Worm (Caenorhabditis elegans) whole organism, young adult: Measurements from ENCODE around the gene C05E4.7.

Experiments used
- B0261.1 ChIP-seq: sonication (generic microtip); optimal IDR thresholded peaks from 2 replicates; lab custom pipeline; 2016; ENCODE audit warnings: mild to moderate bottlenecking, missing genetic modification characterization, moderate library complexity, missing compliant biosample characterization
- C06A6.2 ChIP-seq: fragments of 200-800 bp; sonication (Bioruptor generic); conservative IDR thresholded peaks from 2 replicates; pipeline ENCODE4 v1.3.6; 2022; ENCODE audit warnings: missing genetic modification characterization, missing compliant biosample characterization
- C17E4.6 ChIP-seq: fragments of 200-800 bp; sonication (Bioruptor generic); IDR thresholded peaks from 2 replicates; pipeline ENCODE4 v1.3.6; 2022; ENCODE audit warnings: missing genetic modification reagents, missing genetic modification characterization, missing compliant biosample characterization
- F10E7.11 ChIP-seq: sonication (generic microtip); optimal IDR thresholded peaks from 2 replicates; lab custom pipeline; 2017; ENCODE audit warnings: mild to moderate bottlenecking, missing genetic modification characterization, moderate library complexity, missing compliant biosample characterization
- F39B2.1 ChIP-seq: fragments of 200-800 bp; sonication (Bioruptor generic); IDR thresholded peaks from 2 replicates; pipeline ENCODE4 v1.3.6; 2022; ENCODE audit warnings: missing genetic modification reagents, missing genetic modification characterization, missing compliant biosample characterization
- F52B5.7 ChIP-seq: sonication (generic microtip); optimal IDR thresholded peaks from 2 replicates; lab custom pipeline; 2016; ENCODE audit warnings: mild to moderate bottlenecking, missing genetic modification characterization, missing compliant biosample characterization
- K12H6.12 ChIP-seq: fragments of 200-800 bp; sonication (Bioruptor generic); optimal IDR thresholded peaks from 2 replicates; lab custom pipeline; 2018; ENCODE audit warnings: mild to moderate bottlenecking, missing genetic modification characterization, missing compliant biosample characterization
- Y56A3A.18 ChIP-seq: fragments of 200-800 bp; sonication (Bioruptor generic); IDR thresholded peaks from 2 replicates; pipeline ENCODE4 v1.3.6; 2022; ENCODE audit warnings: missing genetic modification reagents, missing genetic modification characterization, missing compliant biosample characterization
- ZK185.1 ChIP-seq: sonication (generic microtip); optimal IDR thresholded peaks from 2 replicates; lab custom pipeline; 2016; ENCODE audit warnings: mild to moderate bottlenecking, missing genetic modification characterization, missing compliant biosample characterization; ENCODE audit not compliant: poor library complexity, severe bottlenecking
- akir-1 ChIP-seq: fragments of 200-800 bp; sonication (Bioruptor generic); optimal IDR thresholded peaks from 2 replicates; lab custom pipeline; 2018; ENCODE audit warnings: mild to moderate bottlenecking, missing genetic modification characterization, moderate library complexity, missing compliant biosample characterization
- ama-1 ChIP-seq, 3 experiments: fragments of 150-350 bp in 1 of 3; sonication (generic microtip) in 2 of 3; optimal IDR thresholded peaks; 2 replicates each; lab custom pipeline; 2014 to 2018; ENCODE audit warnings: missing biosample characterization in 2 of 3, missing genetic modification characterization in 2 of 3, missing genetic modification reagents in 2 of 3
- aptf-2 ChIP-seq: fragments of 200-800 bp; sonication (Bioruptor generic); conservative IDR thresholded peaks from 2 replicates; pipeline ENCODE4 v1.3.6; 2022; ENCODE audit warnings: missing genetic modification reagents, missing genetic modification characterization, missing compliant biosample characterization
- aptf-3 ChIP-seq: fragments of 200-800 bp; sonication (Bioruptor generic); IDR thresholded peaks from 2 replicates; pipeline ENCODE4 v1.3.6; 2022; ENCODE audit warnings: missing genetic modification characterization, missing compliant biosample characterization
- atf-7 ChIP-seq: sonication (generic microtip); optimal IDR thresholded peaks from 2 replicates; lab custom pipeline; 2017; ENCODE audit warnings: mild to moderate bottlenecking, missing genetic modification characterization, missing compliant biosample characterization
- ccch-3 ChIP-seq: fragments of 200-800 bp; sonication (Bioruptor generic); optimal IDR thresholded peaks from 2 replicates; lab custom pipeline; 2018; ENCODE audit warnings: mild to moderate bottlenecking, missing genetic modification characterization, missing compliant biosample characterization
- cebp-2 ChIP-seq: fragments of 200-800 bp; sonication (Bioruptor generic); IDR thresholded peaks from 2 replicates; pipeline ENCODE4 v1.3.6; 2022; ENCODE audit warnings: missing genetic modification characterization, missing compliant biosample characterization
- ceh-27 ChIP-seq: fragments of 200-800 bp; sonication (Bioruptor generic); optimal IDR thresholded peaks from 2 replicates; lab custom pipeline; 2018; ENCODE audit warnings: mild to moderate bottlenecking, missing genetic modification characterization, moderate library complexity, missing compliant biosample characterization
- ceh-40 ChIP-seq: fragments of 200-800 bp; sonication (Bioruptor generic); IDR thresholded peaks from 2 replicates; pipeline ENCODE4 v1.3.6; 2022; ENCODE audit warnings: missing genetic modification characterization, missing compliant biosample characterization
- ceh-79 ChIP-seq: sonication (generic microtip); optimal IDR thresholded peaks from 2 replicates; lab custom pipeline; 2017; ENCODE audit warnings: mild to moderate bottlenecking, missing genetic modification characterization, missing compliant biosample characterization
- ceh-91 ChIP-seq: fragments of 200-800 bp; sonication (Bioruptor generic); IDR thresholded peaks from 2 replicates; pipeline ENCODE4 v1.3.6; 2022; ENCODE audit warnings: missing genetic modification reagents, missing genetic modification characterization, missing compliant biosample characterization
- egrh-3 ChIP-seq: fragments of 200-800 bp; sonication (Bioruptor generic); IDR thresholded peaks from 2 replicates; pipeline ENCODE4 v1.3.6; 2022; ENCODE audit warnings: missing genetic modification reagents, missing genetic modification characterization, missing compliant biosample characterization
- ets-4 ChIP-seq: fragments of 200-800 bp; sonication (Bioruptor generic); optimal IDR thresholded peaks from 2 replicates; lab custom pipeline; 2018; ENCODE audit warnings: mild to moderate bottlenecking, missing genetic modification characterization, missing compliant biosample characterization
- fkh-3 ChIP-seq: sonication (generic microtip); optimal IDR thresholded peaks from 2 replicates; lab custom pipeline; 2016; ENCODE audit warnings: mild to moderate bottlenecking, missing genetic modification characterization, missing compliant biosample characterization
- hlh-12 ChIP-seq: sonication (generic microtip); optimal IDR thresholded peaks from 2 replicates; lab custom pipeline; 2016; ENCODE audit warnings: missing genetic modification characterization, missing compliant biosample characterization
- hsf-1 ChIP-seq: fragments of 200-800 bp; sonication (Bioruptor generic); IDR thresholded peaks from 2 replicates; pipeline ENCODE4 v1.3.6; 2022; ENCODE audit warnings: missing genetic modification reagents, missing genetic modification characterization, missing compliant biosample characterization
- lin-26 ChIP-seq: fragments of 200-800 bp; sonication (Bioruptor generic); IDR thresholded peaks from 2 replicates; pipeline ENCODE4 v1.3.6; 2022; ENCODE audit warnings: missing genetic modification reagents, missing genetic modification characterization, missing compliant biosample characterization
- lir-1 ChIP-seq: fragments of 200-800 bp; sonication (Bioruptor generic); conservative IDR thresholded peaks from 2 replicates; pipeline ENCODE4 v1.3.6; 2022; ENCODE audit warnings: missing genetic modification reagents, missing genetic modification characterization, missing compliant biosample characterization
- madf-3 ChIP-seq: fragments of 200-800 bp; sonication (Bioruptor generic); IDR thresholded peaks from 2 replicates; pipeline ENCODE4 v1.3.6; 2022; ENCODE audit warnings: missing genetic modification reagents, missing genetic modification characterization, missing compliant biosample characterization
- madf-6 ChIP-seq: fragments of 200-800 bp; sonication (Bioruptor generic); IDR thresholded peaks from 2 replicates; pipeline ENCODE4 v1.3.6; 2022; ENCODE audit warnings: missing genetic modification reagents, missing genetic modification characterization, missing compliant biosample characterization
- madf-8 ChIP-seq: fragments of 200-800 bp; sonication (Bioruptor generic); conservative IDR thresholded peaks from 2 replicates; pipeline ENCODE4 v1.3.6; 2022; ENCODE audit warnings: missing genetic modification reagents, missing genetic modification characterization, missing compliant biosample characterization
- mxl-1 ChIP-seq: sonication (generic microtip); optimal IDR thresholded peaks from 2 replicates; lab custom pipeline; 2016; ENCODE audit warnings: missing genetic modification characterization, missing compliant biosample characterization
- nfyb-1 ChIP-seq: fragments of 200-800 bp; sonication (Bioruptor generic); IDR thresholded peaks from 2 replicates; pipeline ENCODE4 v1.3.6; 2022; ENCODE audit warnings: missing genetic modification reagents, missing genetic modification characterization, missing compliant biosample characterization
- nhr-27 ChIP-seq: fragments of 200-800 bp; sonication (Bioruptor generic); optimal IDR thresholded peaks from 2 replicates; lab custom pipeline; 2018; ENCODE audit warnings: mild to moderate bottlenecking, missing genetic modification characterization, moderate library complexity, missing compliant biosample characterization
- nhr-90 ChIP-seq: sonication (generic microtip); optimal IDR thresholded peaks from 2 replicates; lab custom pipeline; 2016; ENCODE audit warnings: missing genotype, mild to moderate bottlenecking, missing genetic modification characterization, missing compliant biosample characterization
- rcor-1 ChIP-seq: fragments of 200-800 bp; sonication (Bioruptor generic); IDR thresholded peaks from 2 replicates; pipeline ENCODE4 v1.3.6; 2022; ENCODE audit warnings: missing genetic modification reagents, missing genetic modification characterization, missing compliant biosample characterization
- rec-8 ChIP-seq, 2 experiments: sonication (generic microtip); optimal IDR thresholded peaks; 2 replicates each; lab custom pipeline; 2016; ENCODE audit warnings: mild to moderate bottlenecking in 2 of 2, missing genetic modification characterization in 2 of 2, missing genetic modification reagents in 2 of 2, missing genotype in 2 of 2, missing biosample characterization in 1 of 2, missing compliant biosample characterization in 1 of 2, moderate library complexity in 1 of 2
- repo-1 ChIP-seq: sonication (generic microtip); optimal IDR thresholded peaks from 2 replicates; lab custom pipeline; 2017; ENCODE audit warnings: mild to moderate bottlenecking, missing genetic modification characterization, missing compliant biosample characterization
- sea-2 ChIP-seq: fragments of 200-800 bp; sonication (Bioruptor generic); IDR thresholded peaks from 2 replicates; pipeline ENCODE4 v1.3.6; 2022; ENCODE audit warnings: missing genetic modification characterization, missing compliant biosample characterization
- snpc-1.3 ChIP-seq: sonication (generic microtip); optimal IDR thresholded peaks from 2 replicates; lab custom pipeline; 2017; ENCODE audit warnings: missing genetic modification characterization, mild to moderate bottlenecking, missing compliant biosample characterization, antibody characterized with exemption, moderate library complexity, missing genotype, missing genetic modification reagents; ENCODE audit not compliant: insufficient read depth
- snpc-3.4 ChIP-seq: sonication (generic microtip); optimal IDR thresholded peaks from 2 replicates; lab custom pipeline; 2017; ENCODE audit warnings: missing genetic modification characterization, mild to moderate bottlenecking, missing compliant biosample characterization, antibody characterized with exemption, moderate library complexity, missing genotype, missing genetic modification reagents
- somi-1 ChIP-seq: fragments of 200-800 bp; sonication (Bioruptor generic); optimal IDR thresholded peaks from 2 replicates; lab custom pipeline; 2018; ENCODE audit warnings: mild to moderate bottlenecking, missing genetic modification characterization, missing compliant biosample characterization
- tlf-1 ChIP-seq: fragments of 200-800 bp; sonication (Bioruptor generic); optimal IDR thresholded peaks from 2 replicates; lab custom pipeline; 2018; ENCODE audit warnings: mild to moderate bottlenecking, missing genetic modification characterization, missing compliant biosample characterization
- zfh-2 ChIP-seq: fragments of 200-800 bp; sonication (Bioruptor generic); conservative IDR thresholded peaks from 2 replicates; pipeline ENCODE4 v1.3.6; 2022; ENCODE audit warnings: missing genetic modification reagents, missing genetic modification characterization, missing compliant biosample characterization
- zim-3 ChIP-seq: sonication (generic microtip); optimal IDR thresholded peaks from 2 replicates; lab custom pipeline; 2017; ENCODE audit warnings: mild to moderate bottlenecking, missing genetic modification characterization, moderate library complexity, missing compliant biosample characterization
- ztf-18 ChIP-seq: sonication (generic microtip); optimal IDR thresholded peaks from 2 replicates; lab custom pipeline; 2016; ENCODE audit warnings: missing genotype, mild to moderate bottlenecking, missing genetic modification characterization, missing compliant biosample characterization
- ztf-22 ChIP-seq: fragments of 200-800 bp; sonication (Bioruptor generic); optimal IDR thresholded peaks from 2 replicates; lab custom pipeline; 2018; ENCODE audit warnings: mild to moderate bottlenecking, missing genetic modification characterization, moderate library complexity, missing compliant biosample characterization
- ztf-28 ChIP-seq: fragments of 200-800 bp; sonication (Bioruptor generic); IDR thresholded peaks from 2 replicates; pipeline ENCODE4 v1.3.6; 2022; ENCODE audit warnings: missing genetic modification reagents, missing genetic modification characterization, missing compliant biosample characterization
- ztf-3 ChIP-seq: fragments of 200-800 bp; sonication (Bioruptor generic); optimal IDR thresholded peaks from 2 replicates; lab custom pipeline; 2018; ENCODE audit warnings: mild to moderate bottlenecking, missing genetic modification characterization, missing compliant biosample characterization
- ztf-6 ChIP-seq: fragments of 200-800 bp; sonication (Bioruptor generic); IDR thresholded peaks from 2 replicates; pipeline ENCODE4 v1.3.6; 2022; ENCODE audit warnings: missing genetic modification reagents, missing genetic modification characterization, missing compliant biosample characterization

Gene C05E4.7

ce11 chrV:774875-775359, 33.0 kb downstream of the C05E4.7 start, which contains the start of gene srbc-58 (continued):
- TF ChIP-seq aptf-3 (GFP tag; lab: Robert Waterston, UW) (no peak), B0261.1 (tag; lab: Kevin White, UChicago) (no peak), lin-26 (GFP tag; lab: Robert Waterston, UW) (no peak), ceh-91 (no peak), nfyb-1 (GFP tag; lab: Robert Waterston, UW) (no peak), ceh-27 (no peak), F39B2.1 (no peak), lir-1 (GFP tag; lab: Robert Waterston, UW) (no peak), zfh-2 (no peak), hsf-1 (GFP tag; lab: Robert Waterston, UW) (peak; percentile 75; the same call in 1 of the 2 replicates), zim-3 (tag; lab: Kevin White, UChicago) (no peak), akir-1 (GFP tag; lab: Kevin White, UChicago) (no peak), hlh-12 (no peak), F10E7.11 (tag; lab: Kevin White, UChicago) (no peak), ets-4 (no peak), ztf-3 (GFP tag; lab: Kevin White, UChicago) (no peak), F52B5.7 (tag; lab: Kevin White, UChicago) (no peak), ztf-18 (tag; lab: Kevin White, UChicago) (no peak), snpc-1.3 (tag; lab: Kevin White, UChicago) (no peak), C06A6.2 (GFP tag; lab: Robert Waterston, UW) (no peak), tlf-1 (peak; percentile 72), K12H6.12 (no peak), rcor-1 (GFP tag; lab: Robert Waterston, UW) (no peak), atf-7 (no peak), cebp-2 (no peak), rec-8 (tag; optimal IDR thresholded peaks at IDR 0.05; lab: Kevin White, UChicago) (no peak), ztf-28 (GFP tag; lab: Robert Waterston, UW) (no peak), egrh-3 (no peak), nhr-90 (tag; lab: Kevin White, UChicago) (no peak), ceh-40 (GFP tag; lab: Robert Waterston, UW) (no peak), ceh-79 (peak; percentile 8), repo-1 (tag; lab: Kevin White, UChicago) (peak; percentile 24), madf-3 (GFP tag; lab: Robert Waterston, UW) (no peak), nhr-27 (tag; lab: Kevin White, UChicago) (no peak), ztf-22 (no peak), snpc-3.4 (tag; lab: Kevin White, UChicago) (peak; percentile 49), ama-1 (optimal IDR thresholded peaks at IDR 0.05; lab: Kevin White, UChicago) (no peak), ama-1 (GFP tag; optimal IDR thresholded peaks at IDR 0.05; lab: Kevin White, UChicago) (peak in 1 of 2 experiments; percentile 52), madf-8 (GFP tag; lab: Robert Waterston, UW) (no peak), ccch-3 (GFP tag; lab: Kevin White, UChicago) (no peak), madf-6 (GFP tag; lab: Robert Waterston, UW) (peak; percentile 27), fkh-3 (tag; lab: Kevin White, UChicago) (no peak), aptf-2 (GFP tag; lab: Robert Waterston, UW) (no peak), C17E4.6 (GFP tag; lab: Robert Waterston, UW) (no peak), ZK185.1 (tag; lab: Kevin White, UChicago) (no peak), Y56A3A.18 (GFP tag; lab: Robert Waterston, UW) (no peak), ztf-6 (GFP tag; lab: Robert Waterston, UW) (no peak), sea-2 (GFP tag; lab: Robert Waterston, UW) (no peak), mxl-1 (tag; lab: Kevin White, UChicago) (no peak), somi-1 (GFP tag; lab: Kevin White, UChicago) (no peak)
